Fruit fly (Drosophila melanogaster) whole organism, prepupa: ENCODE results near the gene CG31952.
A peak's percentile ranks its signal among the peaks of the same experiment; 100 is the strongest.

Experiments
- CG1621 ChIP-seq: fragments of 200-800 bp; sonication (Bioruptor generic); optimal IDR thresholded peaks from 3 replicates; lab custom pipeline; 2018; ENCODE audit warnings: missing biosample characterization, mild to moderate bottlenecking, missing genetic modification characterization
- CG34406 ChIP-seq: fragments of 200-800 bp; sonication (Bioruptor generic); optimal IDR thresholded peaks from 3 replicates; lab custom pipeline; 2016; ENCODE audit warnings: missing biosample characterization, missing genetic modification characterization
- CG6808 ChIP-seq: fragments of 200-800 bp; sonication (Bioruptor generic); optimal IDR thresholded peaks from 3 replicates; lab custom pipeline; 2017; ENCODE audit warnings: missing biosample characterization, missing genetic modification characterization, mild to moderate bottlenecking, moderate library complexity, missing genetic modification reagents
- CG8319 ChIP-seq: fragments of 200-800 bp; sonication (Bioruptor generic); optimal IDR thresholded peaks from 3 replicates; lab custom pipeline; 2016; ENCODE audit warnings: missing biosample characterization, missing genetic modification characterization
- Eip78C ChIP-seq: fragments of 200-800 bp; sonication (Bioruptor generic); peaks from one replicate; lab custom pipeline; 2016; ENCODE audit warnings: missing biosample characterization, missing genetic modification characterization
- Met ChIP-seq: fragments of 200-800 bp; sonication (Bioruptor generic); optimal IDR thresholded peaks from 3 replicates; lab custom pipeline; 2016; ENCODE audit warnings: missing biosample characterization, missing genetic modification characterization
- dac ChIP-seq: fragments of 200-800 bp; sonication (Bioruptor generic); optimal IDR thresholded peaks from 2 replicates; lab custom pipeline; 2017; ENCODE audit warnings: missing biosample characterization, mild to moderate bottlenecking, missing genetic modification characterization
- fd85E ChIP-seq: fragments of 200-800 bp; sonication (Bioruptor generic); optimal IDR thresholded peaks from 3 replicates; lab custom pipeline; 2016; ENCODE audit warnings: missing biosample characterization, missing genetic modification characterization
- lz ChIP-seq: fragments of 200-800 bp; sonication (Bioruptor generic); optimal IDR thresholded peaks from 3 replicates; lab custom pipeline; 2016; ENCODE audit warnings: missing biosample characterization, missing genetic modification characterization
- salr ChIP-seq, 2 experiments: fragments of 200-800 bp; sonication (Bioruptor generic); optimal IDR thresholded peaks; 3 replicates each; lab custom pipeline; 2016 to 2018; ENCODE audit warnings: missing biosample characterization in 2 of 2, missing genetic modification characterization in 2 of 2, mild to moderate bottlenecking in 1 of 2

DNA sequence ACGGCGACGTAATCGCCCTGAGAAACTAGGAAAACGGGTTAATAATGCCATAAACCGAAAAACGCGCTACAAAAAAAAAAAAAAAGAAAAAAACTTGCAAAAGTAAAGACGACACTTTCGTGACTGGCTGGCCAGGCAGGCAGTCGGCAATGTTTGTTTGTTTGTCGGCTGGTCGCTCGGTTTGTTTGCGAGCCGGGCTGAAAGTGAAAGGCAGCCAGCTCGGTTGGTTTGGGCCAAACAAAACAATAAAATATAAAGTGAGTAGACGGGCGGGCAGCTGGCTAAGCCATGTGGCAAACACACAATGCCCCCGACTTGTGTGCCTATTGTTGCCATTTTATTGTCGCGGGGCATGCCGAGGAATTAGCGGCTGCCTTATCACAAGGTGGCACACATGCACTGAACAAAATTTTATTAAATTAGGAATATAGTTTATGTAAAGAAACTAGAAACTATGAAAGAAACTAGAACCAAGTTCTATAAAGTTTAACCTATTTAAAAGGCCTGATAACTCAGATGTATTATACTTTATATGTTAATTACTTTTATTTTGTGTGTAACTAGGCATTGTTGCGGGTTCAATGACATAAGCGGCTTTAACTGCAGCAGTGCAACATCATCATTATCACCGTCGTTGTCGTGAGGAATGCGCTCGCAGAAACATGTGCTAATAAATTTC is 12.1 kb downstream of the CG31952 start:
- TF ChIP-seq dac (GFP tag; lab: Kevin White, UChicago), result no peak
- no peak for TF ChIP-seq fd85E
- TF ChIP-seq lz (GFP tag; lab: Kevin White, UChicago), result no peak
- peak; percentile 40 for TF ChIP-seq Eip78C (GFP tag; lab: Kevin White, UChicago)
- no peak for TF ChIP-seq CG34406
- no peak for TF ChIP-seq CG1621 (tag; lab: Kevin White, UChicago)
- TF ChIP-seq CG8319 (GFP tag; lab: Kevin White, UChicago), result no peak
- no peak for TF ChIP-seq Met (GFP tag; lab: Kevin White, UChicago)
- no peak for TF ChIP-seq CG6808 (GFP tag; lab: Kevin White, UChicago)
- no peak for TF ChIP-seq salr (GFP tag; optimal IDR thresholded peaks at IDR 0.05; lab: Kevin White, UChicago)
